Worm (Caenorhabditis elegans) whole organism, L2 larva: ENCODE data around the gene qns-1.

Source experiments
- C34F6.9 ChIP-seq: fragments of 150-350 bp; optimal IDR thresholded peaks from 2 replicates; lab custom pipeline; 2014; ENCODE audit warnings: missing biosample characterization, missing genetic modification characterization
- ceh-82 ChIP-seq: fragments of 150-350 bp; optimal IDR thresholded peaks from 2 replicates; lab custom pipeline; 2014; ENCODE audit warnings: missing biosample characterization, missing genetic modification characterization
- lsy-2 ChIP-seq, 2 experiments: fragments of 150-350 bp in 1 of 2; sonication (generic microtip) in 1 of 2; optimal IDR thresholded peaks; 2 replicates each; lab custom pipeline; 2014 to 2017; ENCODE audit warnings: missing biosample characterization in 2 of 2, missing genetic modification characterization in 2 of 2
- mdl-1 ChIP-seq, 2 experiments: fragments of 150-350 bp in 1 of 2; sonication (generic microtip) in 1 of 2; optimal IDR thresholded peaks; 2 replicates each; lab custom pipeline; 2017; ENCODE audit warnings: missing biosample characterization in 2 of 2, missing genetic modification characterization in 2 of 2
- nhr-237 ChIP-seq: fragments of 150-350 bp; optimal IDR thresholded peaks from 2 replicates; lab custom pipeline; 2014; ENCODE audit warnings: missing biosample characterization, missing genetic modification characterization
- nhr-25 ChIP-seq: fragments of 150-350 bp; sonication (generic microtip); optimal IDR thresholded peaks from 3 replicates; lab custom pipeline; 2014; ENCODE audit warnings: missing biosample characterization, missing genetic modification characterization
- sma-9 ChIP-seq, 2 experiments: fragments of 150-350 bp in 1 of 2; sonication (generic microtip) in 1 of 2; optimal IDR thresholded peaks; 2 replicates each; lab custom pipeline; 2014 to 2016; ENCODE audit warnings: missing genetic modification characterization in 2 of 2, mild to moderate bottlenecking in 1 of 2, missing biosample characterization in 1 of 2, missing compliant biosample characterization in 1 of 2, missing genetic modification reagents in 1 of 2, moderate library complexity in 1 of 2
- snpc-4 ChIP-seq: fragments of 150-350 bp; optimal IDR thresholded peaks from 2 replicates; lab custom pipeline; 2014; ENCODE audit warnings: missing biosample characterization, missing genetic modification characterization
- ztf-11 ChIP-seq: sonication (generic microtip); optimal IDR thresholded peaks from 2 replicates; lab custom pipeline; 2017; ENCODE audit warnings: missing biosample characterization, missing genetic modification characterization

DNA sequence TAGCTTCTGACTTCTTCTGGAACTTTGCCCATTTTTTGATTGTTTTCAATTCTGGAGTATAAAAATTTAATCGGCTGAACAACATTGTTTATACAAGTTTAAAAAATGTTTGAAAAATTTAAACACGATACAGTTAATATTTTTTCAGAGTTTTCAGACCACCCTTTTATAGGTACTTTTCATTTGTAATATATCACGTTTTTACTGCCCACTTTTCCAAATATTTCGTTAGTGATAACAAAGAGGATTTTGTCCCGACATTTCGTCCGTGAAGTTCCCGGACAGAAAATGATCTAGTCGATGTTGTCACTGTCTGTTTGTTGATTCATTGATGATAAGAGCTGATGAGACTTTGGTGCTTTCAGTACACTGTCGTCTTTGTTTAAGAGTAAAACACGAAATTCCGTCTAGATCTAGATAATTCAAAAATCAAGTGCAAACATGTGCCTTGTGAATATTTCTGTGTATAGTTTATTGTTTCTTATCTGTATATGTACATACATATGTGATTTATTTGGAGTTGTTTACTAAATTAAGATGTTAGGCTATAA is 16.2 kb upstream of the qns-1 start, which contains the start of gene ech-9:
- TF ChIP-seq sma-9 (GFP tag; optimal IDR thresholded peaks at IDR 0.05; lab: Kevin White, UChicago) (no peak), sma-9 (tag; optimal IDR thresholded peaks at IDR 0.05; lab: Kevin White, UChicago) (no peak), C34F6.9 (tag; lab: Kevin White, UChicago) (no peak), nhr-25 (no peak), snpc-4 (tag; lab: Kevin White, UChicago) (no peak), ztf-11 (tag; lab: Kevin White, UChicago) (no peak), nhr-237 (tag; lab: Kevin White, UChicago) (no peak), lsy-2 (tag; optimal IDR thresholded peaks at IDR 0.05; lab: Kevin White, UChicago) (no peak), ceh-82 (tag; lab: Kevin White, UChicago) (no peak), mdl-1 (tag; optimal IDR thresholded peaks at IDR 0.05; lab: Kevin White, UChicago) (no peak)
